Fruit fly (Drosophila melanogaster) whole organism, pupa: ENCODE data around the gene CG5592.

Experiments used
- CG14655 ChIP-seq: fragments of 200-800 bp; sonication (Bioruptor generic); optimal IDR thresholded peaks from 3 replicates; lab custom pipeline; 2017; ENCODE audit warnings: mild to moderate bottlenecking, missing biosample characterization, missing genetic modification reagents, missing genetic modification characterization
- CG8301 ChIP-seq: fragments of 200-800 bp; sonication (Bioruptor generic); optimal IDR thresholded peaks from 2 replicates; lab custom pipeline; 2018; ENCODE audit warnings: missing biosample characterization, mild to moderate bottlenecking, missing genetic modification characterization
- CG9948 ChIP-seq: fragments of 200-800 bp; sonication (Bioruptor generic); optimal IDR thresholded peaks from 2 replicates; lab custom pipeline; 2018; ENCODE audit warnings: missing biosample characterization, mild to moderate bottlenecking, missing genetic modification characterization, moderate library complexity
- D1 ChIP-seq: fragments of 200-800 bp; sonication (Bioruptor generic); optimal IDR thresholded peaks from 2 replicates; lab custom pipeline; 2018; ENCODE audit warnings: missing biosample characterization, mild to moderate bottlenecking, missing genetic modification characterization, moderate library complexity
- EcR ChIP-seq: fragments of 200-800 bp; sonication (Bioruptor generic); optimal IDR thresholded peaks from 3 replicates; lab custom pipeline; 2019; ENCODE audit warnings: missing biosample characterization, missing genetic modification characterization, mild to moderate bottlenecking, moderate library complexity, missing genetic modification reagents
- Ets98B ChIP-seq: fragments of 200-800 bp; sonication (Bioruptor generic); IDR thresholded peaks from 2 replicates; pipeline ENCODE4 v1.3.6; 2022; ENCODE audit warnings: missing biosample characterization, missing genetic modification characterization
- Pif1A ChIP-seq: fragments of 200-800 bp; sonication (Bioruptor generic); optimal IDR thresholded peaks from 3 replicates; lab custom pipeline; 2016; ENCODE audit warnings: missing biosample characterization, missing genetic modification characterization
- fd96Ca ChIP-seq: fragments of 200-800 bp; sonication (Bioruptor generic); IDR thresholded peaks from 3 replicates; pipeline ENCODE4 v1.3.6; 2022; ENCODE audit warnings: missing biosample characterization, missing genetic modification characterization
- gl ChIP-seq: fragments of 200-800 bp; sonication (Bioruptor generic); optimal IDR thresholded peaks from 2 replicates; lab custom pipeline; 2018; ENCODE audit warnings: missing biosample characterization, mild to moderate bottlenecking, missing genetic modification characterization

DNA sequence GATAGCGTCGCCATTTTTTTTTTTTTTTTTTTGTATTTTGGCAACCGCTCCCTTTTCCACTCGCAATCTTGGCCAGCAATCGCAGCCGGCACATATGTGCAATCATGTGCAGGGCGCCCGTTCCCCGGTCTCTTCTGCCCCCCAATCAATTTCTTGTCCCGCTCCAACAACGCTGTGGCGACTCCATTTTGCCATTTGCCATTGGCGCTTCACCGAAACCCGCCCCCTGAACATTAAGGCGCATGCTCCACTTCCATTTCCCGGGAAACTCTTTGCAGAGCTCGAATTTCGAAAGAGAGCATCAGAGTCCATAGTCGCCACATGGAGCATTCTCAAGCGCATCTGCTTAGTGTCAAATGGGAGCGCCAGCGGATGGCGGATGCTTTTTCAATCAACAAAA, 6.3 kb upstream of the CG5592 start:
- TF ChIP-seq CG8301 (tag; lab: Kevin White, UChicago) (no peak), gl (tag; lab: Kevin White, UChicago) (no peak), D1 (tag; lab: Kevin White, UChicago) (no peak), fd96Ca (GFP tag; lab: Robert Waterston, UW) (no peak), CG9948 (no peak), EcR (GFP tag; lab: Kevin White, UChicago) (no peak), CG14655 (no peak), Pif1A (no peak), Ets98B (no peak)
